Worm (Caenorhabditis elegans): ENCODE data around the gene T21D12.14.
A peak's percentile ranks its signal among the peaks of the same experiment; 100 is the strongest.

- TF ChIP-seq ztf-11 (tag; optimal IDR thresholded peaks at IDR 0.05) (no peak), mes-2 (tag; optimal IDR thresholded peaks at IDR 0.05; ENCODE audit: poor library complexity, severe bottlenecking) (peak; percentile 36)
These were observed 4.0 kb upstream of the T21D12.14 start for ce11 chrIV:291851-292367.
